Worm (Caenorhabditis elegans) whole organism, midembryonic: ENCODE results near the gene ZK945.7.

Experiments used
- cog-1 ChIP-seq: sonication (generic microtip); optimal IDR thresholded peaks from 2 replicates; lab custom pipeline; 2016; ENCODE audit warnings: missing genetic modification characterization, missing compliant biosample characterization
- flt-1 ChIP-seq: fragments of 200-800 bp; sonication (Bioruptor generic); IDR thresholded peaks from 2 replicates; pipeline ENCODE4 v1.3.6; 2022; ENCODE audit warnings: missing genetic modification characterization, missing compliant biosample characterization
- med-1 ChIP-seq: sonication (generic microtip); optimal IDR thresholded peaks from 2 replicates; lab custom pipeline; 2017; ENCODE audit warnings: missing genetic modification characterization, mild to moderate bottlenecking, missing compliant biosample characterization, antibody characterized with exemption, missing genetic modification reagents; ENCODE audit not compliant: insufficient read depth
- tab-1 ChIP-seq: fragments of 200-800 bp; sonication (Bioruptor generic); IDR thresholded peaks from 2 replicates; pipeline ENCODE4 v1.3.6; 2022; ENCODE audit warnings: missing genetic modification characterization, missing compliant biosample characterization

- no peak for TF ChIP-seq tab-1
- TF ChIP-seq med-1 (GFP tag; lab: Kevin White, UChicago), result no peak
- TF ChIP-seq cog-1 (tag; lab: Kevin White, UChicago), result no peak
- no peak for TF ChIP-seq flt-1 (GFP tag; lab: Robert Waterston, UW)
Measured at ce11 chrII:10132818-10133217, 24.5 kb upstream of the ZK945.7 start.
